Worm (Caenorhabditis elegans) whole organism, L4 larva: ENCODE measurements around the gene srh-293.

Source experiments
- F37D6.2 ChIP-seq: sonication (generic microtip); optimal IDR thresholded peaks from 2 replicates; lab custom pipeline; 2016; ENCODE audit warnings: mild to moderate bottlenecking, missing genetic modification characterization, missing compliant biosample characterization
- F49E8.2 ChIP-seq: sonication (generic microtip); optimal IDR thresholded peaks from 2 replicates; lab custom pipeline; 2016; ENCODE audit warnings: missing compliant biosample characterization, mild to moderate bottlenecking, missing genetic modification characterization, borderline replicate concordance
- ZK337.2 ChIP-seq: fragments of 200-800 bp; sonication (Bioruptor generic); IDR thresholded peaks from 2 replicates; pipeline ENCODE4 v1.3.6; 2022; ENCODE audit warnings: missing genetic modification reagents, missing genetic modification characterization, missing compliant biosample characterization
- ama-1 ChIP-seq: fragments of 150-350 bp; optimal IDR thresholded peaks from 2 replicates; lab custom pipeline; 2014; ENCODE audit warnings: inconsistent platforms, mixed read lengths
- ctbp-1 ChIP-seq: fragments of 200-800 bp; sonication (Bioruptor generic); IDR thresholded peaks from 2 replicates; pipeline ENCODE4 v1.3.6; 2022; ENCODE audit warnings: missing genetic modification reagents, missing genetic modification characterization, missing compliant biosample characterization
- daf-16 ChIP-seq, 3 experiments: sonication (generic microtip); optimal IDR thresholded peaks; 2 replicates each; lab custom pipeline; 2016 to 2017; ENCODE audit warnings: missing genetic modification characterization in 3 of 3, missing genetic modification reagents in 3 of 3, mild to moderate bottlenecking in 2 of 3, missing compliant biosample characterization in 2 of 3, missing biosample characterization in 1 of 3, moderate library complexity in 1 of 3
- daf-19 ChIP-seq: fragments of 200-800 bp; sonication (Bioruptor generic); conservative IDR thresholded peaks from 2 replicates; pipeline ENCODE4 v1.3.6; 2022; ENCODE audit warnings: missing genetic modification characterization, missing compliant biosample characterization
- dmd-6 ChIP-seq: fragments of 200-800 bp; sonication (Bioruptor generic); IDR thresholded peaks from 2 replicates; pipeline ENCODE4 v1.3.6; 2022; ENCODE audit warnings: missing genetic modification reagents, missing genetic modification characterization, missing compliant biosample characterization
- dmd-8 ChIP-seq: fragments of 200-800 bp; sonication (Bioruptor generic); IDR thresholded peaks from 2 replicates; pipeline ENCODE4 v1.3.6; 2022; ENCODE audit warnings: missing genetic modification characterization, missing compliant biosample characterization
- duxl-1 ChIP-seq: sonication (generic microtip); optimal IDR thresholded peaks from 2 replicates; lab custom pipeline; 2016; ENCODE audit warnings: mild to moderate bottlenecking, missing genetic modification characterization, moderate library complexity, missing compliant biosample characterization; ENCODE audit not compliant: poor library complexity
- dve-1 ChIP-seq: sonication (generic microtip); optimal IDR thresholded peaks from 2 replicates; lab custom pipeline; 2017; ENCODE audit warnings: antibody characterized with exemption, mild to moderate bottlenecking, missing genetic modification characterization, missing compliant biosample characterization; ENCODE audit not compliant: insufficient read depth
- hlh-11 ChIP-seq: fragments of 200-800 bp; sonication (Bioruptor generic); optimal IDR thresholded peaks from 2 replicates; lab custom pipeline; 2018; ENCODE audit warnings: mild to moderate bottlenecking, missing genetic modification characterization, missing compliant biosample characterization
- hlh-30 ChIP-seq: sonication (generic microtip); optimal IDR thresholded peaks from 2 replicates; lab custom pipeline; 2017; ENCODE audit warnings: antibody characterized with exemption, mild to moderate bottlenecking, missing genetic modification characterization, missing compliant biosample characterization; ENCODE audit not compliant: insufficient read depth
- lin-13 ChIP-seq: fragments of 150-350 bp; optimal IDR thresholded peaks from 2 replicates; lab custom pipeline; 2014; ENCODE audit warnings: missing biosample characterization, missing genetic modification reagents, missing genetic modification characterization
- lin-38 ChIP-seq: fragments of 200-800 bp; sonication (Bioruptor generic); IDR thresholded peaks from 2 replicates; pipeline ENCODE4 v1.3.6; 2022; ENCODE audit warnings: missing genetic modification reagents, missing genetic modification characterization, missing compliant biosample characterization
- madf-5 ChIP-seq, 2 experiments: fragments of 200-800 bp; sonication (Bioruptor generic); IDR thresholded peaks; 2 replicates each; pipeline ENCODE4 v1.3.6; 2022; ENCODE audit warnings: missing compliant biosample characterization in 2 of 2, missing genetic modification characterization in 2 of 2
- madf-9 ChIP-seq: fragments of 200-800 bp; sonication (Bioruptor generic); conservative IDR thresholded peaks from 2 replicates; pipeline ENCODE4 v1.3.6; 2022; ENCODE audit warnings: missing genetic modification reagents, missing genetic modification characterization, missing compliant biosample characterization
- mdl-1 ChIP-seq, 2 experiments: fragments of 150-350 bp in 1 of 2; sonication (generic microtip) in 1 of 2; optimal IDR thresholded peaks; 2 replicates each; lab custom pipeline; 2014 to 2017; ENCODE audit warnings: missing biosample characterization in 2 of 2, missing genetic modification characterization in 2 of 2
- mdt-29 ChIP-seq: fragments of 200-800 bp; sonication (Bioruptor generic); IDR thresholded peaks from 2 replicates; pipeline ENCODE4 v1.3.6; 2022; ENCODE audit warnings: missing genetic modification reagents, missing genetic modification characterization, missing compliant biosample characterization
- mep-1 ChIP-seq: fragments of 150-350 bp; sonication (generic microtip); optimal IDR thresholded peaks from 3 replicates; lab custom pipeline; 2014; ENCODE audit warnings: missing biosample characterization, missing genetic modification characterization
- mes-2 ChIP-seq: sonication (generic microtip); optimal IDR thresholded peaks from 2 replicates; lab custom pipeline; 2016; ENCODE audit warnings: missing genotype, mild to moderate bottlenecking, missing genetic modification characterization, missing compliant biosample characterization; ENCODE audit not compliant: poor library complexity, severe bottlenecking
- mxl-2 ChIP-seq: fragments of 200-800 bp; sonication (Bioruptor generic); conservative IDR thresholded peaks from 2 replicates; pipeline ENCODE4 v1.3.6; 2022; ENCODE audit warnings: missing genetic modification reagents, missing genetic modification characterization, missing compliant biosample characterization
- mxl-3 ChIP-seq: fragments of 200-800 bp; sonication (Bioruptor generic); optimal IDR thresholded peaks from 2 replicates; lab custom pipeline; 2018; ENCODE audit warnings: mild to moderate bottlenecking, missing genetic modification characterization, missing compliant biosample characterization
- nhr-10 ChIP-seq: fragments of 150-350 bp; optimal IDR thresholded peaks from 2 replicates; lab custom pipeline; 2014; ENCODE audit warnings: missing biosample characterization, missing genetic modification characterization
- nhr-102 ChIP-seq: sonication (generic microtip); optimal IDR thresholded peaks from 2 replicates; lab custom pipeline; 2016; ENCODE audit warnings: mild to moderate bottlenecking, missing genetic modification characterization, moderate library complexity, missing compliant biosample characterization
- nhr-25 ChIP-seq: sonication (generic microtip); optimal IDR thresholded peaks from 2 replicates; lab custom pipeline; 2017; ENCODE audit warnings: missing genetic modification characterization, mild to moderate bottlenecking, missing compliant biosample characterization, antibody characterized with exemption, moderate library complexity, borderline replicate concordance; ENCODE audit not compliant: insufficient read depth
- nhr-28 ChIP-seq: fragments of 150-350 bp; optimal IDR thresholded peaks from 2 replicates; lab custom pipeline; 2014; ENCODE audit warnings: missing biosample characterization, missing genetic modification characterization
- nhr-48 ChIP-seq: sonication (generic microtip); optimal IDR thresholded peaks from 2 replicates; lab custom pipeline; 2016; ENCODE audit warnings: mild to moderate bottlenecking, missing genetic modification characterization, missing compliant biosample characterization
- nhr-76 ChIP-seq: fragments of 150-350 bp; optimal IDR thresholded peaks from 2 replicates; lab custom pipeline; 2014; ENCODE audit warnings: missing biosample characterization, missing genetic modification characterization
- nhr-77 ChIP-seq: fragments of 150-350 bp; optimal IDR thresholded peaks from 2 replicates; lab custom pipeline; 2014; ENCODE audit warnings: missing biosample characterization, missing genetic modification characterization
- pha-4 ChIP-seq, 2 experiments: fragments of 150-350 bp in 1 of 2; fragments of 200-800 bp in 1 of 2; sonication (Bioruptor generic) in 1 of 2; IDR thresholded peaks in 1 of 2; optimal IDR thresholded peaks in 1 of 2; 2 replicates each; pipeline versions ENCODE4 v1.3.6 to Lab custom; 2014 to 2022; ENCODE audit warnings: missing genetic modification characterization in 2 of 2, missing genetic modification reagents in 2 of 2, missing biosample characterization in 1 of 2, missing compliant biosample characterization in 1 of 2
- php-3 ChIP-seq: fragments of 200-800 bp; sonication (Bioruptor generic); IDR thresholded peaks from 2 replicates; pipeline ENCODE4 v1.3.6; 2022; ENCODE audit warnings: missing genetic modification reagents, missing genetic modification characterization, missing compliant biosample characterization
- pqm-1 ChIP-seq: sonication (generic microtip); optimal IDR thresholded peaks from 2 replicates; lab custom pipeline; 2017; ENCODE audit warnings: missing biosample characterization, missing genetic modification characterization
- spr-1 ChIP-seq: sonication (generic microtip); optimal IDR thresholded peaks from 2 replicates; lab custom pipeline; 2016; ENCODE audit warnings: mild to moderate bottlenecking, missing genetic modification characterization, missing compliant biosample characterization
- spr-3 ChIP-seq: fragments of 200-800 bp; sonication (Bioruptor generic); optimal IDR thresholded peaks from 2 replicates; lab custom pipeline; 2018; ENCODE audit warnings: mild to moderate bottlenecking, missing genetic modification characterization, missing compliant biosample characterization
- tag-97 ChIP-seq: fragments of 200-800 bp; sonication (Bioruptor generic); IDR thresholded peaks from 2 replicates; pipeline ENCODE4 v1.3.6; 2022; ENCODE audit warnings: missing genetic modification characterization, missing compliant biosample characterization
- unc-62 ChIP-seq, 3 experiments: fragments of 150-350 bp in 1 of 3; sonication (generic microtip); optimal IDR thresholded peaks in 2 of 3; peaks in 1 of 3; 1 replicate in 1 of 3; 2 replicates in 2 of 3; lab custom pipeline; 2014 to 2017; ENCODE audit warnings: missing biosample characterization in 3 of 3, missing genetic modification characterization in 3 of 3, missing genetic modification reagents in 3 of 3, missing genotype in 1 of 3
- zip-2 ChIP-seq: fragments of 150-350 bp; optimal IDR thresholded peaks from 2 replicates; lab custom pipeline; 2014; ENCODE audit warnings: missing biosample characterization, missing genetic modification characterization

Gene srh-293

ce11 chrV:15887708-15888295, 21.9 kb downstream of the srh-293 start:
- TF ChIP-seq dmd-6 (GFP tag; lab: Robert Waterston, UW): peak; percentile 86
- no peak for TF ChIP-seq nhr-48 (tag; lab: Kevin White, UChicago)
- TF ChIP-seq dve-1 (tag; lab: Kevin White, UChicago): peak; percentile 48
- TF ChIP-seq dmd-8 (GFP tag; lab: Robert Waterston, UW): no peak
- TF ChIP-seq nhr-77 (tag; lab: Kevin White, UChicago): peak; percentile 32
- TF ChIP-seq mxl-3 (GFP tag; lab: Kevin White, UChicago): peak; percentile 48
- TF ChIP-seq daf-16 (GFP tag; optimal IDR thresholded peaks at IDR 0.05; lab: Kevin White, UChicago): no peak
- TF ChIP-seq daf-16 (tag; optimal IDR thresholded peaks at IDR 0.05; lab: Kevin White, UChicago): peak; percentile 87
- TF ChIP-seq mdl-1 (tag; optimal IDR thresholded peaks at IDR 0.05; lab: Kevin White, UChicago): peak in 1 of 2 experiments; percentile 29
- TF ChIP-seq hlh-11: peak; percentile 79
- peak; percentile 82 for TF ChIP-seq nhr-28 (tag; lab: Kevin White, UChicago)
- peak; percentile 84 for TF ChIP-seq pqm-1 (tag; lab: Kevin White, UChicago)
- peak; percentile 49 for TF ChIP-seq hlh-30 (tag; lab: Kevin White, UChicago)
- TF ChIP-seq unc-62 (GFP tag; optimal IDR thresholded peaks at IDR 0.05 in 1 of 2; lab: Kevin White, UChicago): no peak
- no peak for TF ChIP-seq unc-62 (tag; optimal IDR thresholded peaks at IDR 0.05; lab: Kevin White, UChicago)
- TF ChIP-seq php-3 (GFP tag; lab: Robert Waterston, UW): peak; percentile 60; the same call in 1 of the 2 replicates

- TF ChIP-seq dve-1 (tag; lab: Kevin White, UChicago) (peak; percentile 10), tag-97 (GFP tag; lab: Robert Waterston, UW) (no peak), daf-16 (GFP tag; optimal IDR thresholded peaks at IDR 0.05; lab: Kevin White, UChicago) (no peak), daf-16 (tag; optimal IDR thresholded peaks at IDR 0.05; lab: Kevin White, UChicago) (peak; percentile 3)
Observed at ce11 chrV:15888751-15889150, 22.8 kb downstream of the srh-293 start, which contains the start of gene cgt-1. Gene cgt-1, minus strand, starts transcription at chrV:15888851.

ce11 chrV:15890115-15890514, 24.2 kb downstream of the srh-293 start:
- TF ChIP-seq dmd-6 (GFP tag; lab: Robert Waterston, UW) (peak; percentile 35; the same call in 1 of the 2 replicates), mdt-29 (GFP tag; lab: Robert Waterston, UW) (no peak), F37D6.2 (tag; lab: Kevin White, UChicago) (no peak), pha-4 (GFP tag; IDR thresholded peaks at IDR 0.05; lab: Robert Waterston, UW) (no peak), pha-4 (tag; optimal IDR thresholded peaks at IDR 0.05; lab: Kevin White, UChicago) (no peak), nhr-28 (tag; lab: Kevin White, UChicago) (peak; percentile 60), spr-3 (GFP tag; lab: Kevin White, UChicago) (no peak), duxl-1 (no peak), zip-2 (tag; lab: Kevin White, UChicago) (no peak), daf-16 (GFP tag; optimal IDR thresholded peaks at IDR 0.05; lab: Kevin White, UChicago) (no peak), daf-16 (tag; optimal IDR thresholded peaks at IDR 0.05; lab: Kevin White, UChicago) (peak; percentile 78), hlh-11 (peak; percentile 18), nhr-76 (tag; lab: Kevin White, UChicago) (no peak)

ce11 chrV:15891279-15891678, 25.3 kb downstream of the srh-293 start:
- TF ChIP-seq tag-97 (GFP tag; lab: Robert Waterston, UW) (no peak), mxl-3 (GFP tag; lab: Kevin White, UChicago) (no peak), nhr-10 (tag; lab: Kevin White, UChicago) (no peak), lin-38 (GFP tag; lab: Robert Waterston, UW) (no peak), daf-19 (GFP tag; lab: Robert Waterston, UW) (no peak), mxl-2 (GFP tag; lab: Robert Waterston, UW) (no peak), nhr-77 (tag; lab: Kevin White, UChicago) (peak; percentile 24), ama-1 (lab: Kevin White, UChicago) (no peak), F49E8.2 (tag; lab: Kevin White, UChicago) (no peak), spr-1 (tag; lab: Kevin White, UChicago) (no peak), ZK337.2 (GFP tag; lab: Robert Waterston, UW) (no peak), ctbp-1 (GFP tag; lab: Robert Waterston, UW) (no peak), mes-2 (tag; lab: Kevin White, UChicago) (no peak), zip-2 (tag; lab: Kevin White, UChicago) (no peak), lin-13 (GFP tag; lab: Kevin White, UChicago) (no peak), pqm-1 (tag; lab: Kevin White, UChicago) (peak; percentile 70), madf-9 (GFP tag; lab: Robert Waterston, UW) (no peak), dmd-6 (GFP tag; lab: Robert Waterston, UW) (peak; percentile 61), pha-4 (GFP tag; IDR thresholded peaks at IDR 0.05; lab: Robert Waterston, UW) (no peak), pha-4 (tag; optimal IDR thresholded peaks at IDR 0.05; lab: Kevin White, UChicago) (peak; percentile 43), madf-5 (GFP tag; IDR thresholded peaks at IDR 0.05; lab: Robert Waterston, UW) (no peak), nhr-28 (tag; lab: Kevin White, UChicago) (peak; percentile 91), mep-1 (tag; lab: Kevin White, UChicago) (no peak), nhr-102 (tag; lab: Kevin White, UChicago) (no peak), php-3 (GFP tag; lab: Robert Waterston, UW) (0 out of 2 replicates have a peak, but pooled peaks have one; percentile 6), nhr-25 (tag; lab: Kevin White, UChicago) (no peak), dmd-8 (GFP tag; lab: Robert Waterston, UW) (no peak)
